Worm (Caenorhabditis elegans): Measurements from ENCODE around the gene M88.3.
A peak's percentile ranks its signal among the peaks of the same experiment; 100 is the strongest.

Gene M88.3

DNA sequence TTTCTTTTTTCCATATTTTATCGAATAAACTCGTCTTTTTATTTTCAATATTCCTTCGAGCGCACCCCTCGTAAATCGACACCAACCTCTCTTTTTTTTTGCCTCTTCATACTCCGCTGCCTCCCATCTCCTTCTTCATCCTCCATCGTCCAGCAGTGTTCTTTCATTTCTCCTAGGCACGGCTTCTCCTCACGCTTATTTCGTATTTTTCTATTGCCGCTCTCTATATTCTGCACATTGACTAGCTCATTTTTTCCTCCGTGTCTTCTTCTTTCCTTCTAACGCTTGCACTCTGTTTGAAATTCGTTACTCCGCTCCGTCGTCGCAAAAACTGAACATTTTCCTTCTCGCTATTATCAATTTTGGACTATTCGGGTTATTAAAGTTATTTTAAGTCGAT is 10.5 kb upstream of the M88.3 start:
- TF ChIP-seq efl-1 (optimal IDR thresholded peaks at IDR 0.05) = peak in 1 of 2 experiments; percentile 10
- no peak for TF ChIP-seq efl-1 (GFP tag; optimal IDR thresholded peaks at IDR 0.05 in 1 of 2)
- peak; percentile 18 for TF ChIP-seq nhr-47 (tag; optimal IDR thresholded peaks at IDR 0.05)
- TF ChIP-seq jun-1 (tag; optimal IDR thresholded peaks at IDR 0.05) = no peak
- TF ChIP-seq lin-14 (GFP tag; optimal IDR thresholded peaks at IDR 0.05) = peak; percentile 71
- TF ChIP-seq ceh-82 (tag; optimal IDR thresholded peaks at IDR 0.05) = peak in 1 of 3 experiments; percentile 50
- TF ChIP-seq lsy-2 (tag; optimal IDR thresholded peaks at IDR 0.05) = peak in 1 of 2 experiments; percentile 16
- TF ChIP-seq nhr-90 (tag; optimal IDR thresholded peaks at IDR 0.05; ENCODE audit: poor library complexity) = no peak
- peak; percentile 9 for TF ChIP-seq fkh-8 (tag; optimal IDR thresholded peaks at IDR 0.05)

DNA sequence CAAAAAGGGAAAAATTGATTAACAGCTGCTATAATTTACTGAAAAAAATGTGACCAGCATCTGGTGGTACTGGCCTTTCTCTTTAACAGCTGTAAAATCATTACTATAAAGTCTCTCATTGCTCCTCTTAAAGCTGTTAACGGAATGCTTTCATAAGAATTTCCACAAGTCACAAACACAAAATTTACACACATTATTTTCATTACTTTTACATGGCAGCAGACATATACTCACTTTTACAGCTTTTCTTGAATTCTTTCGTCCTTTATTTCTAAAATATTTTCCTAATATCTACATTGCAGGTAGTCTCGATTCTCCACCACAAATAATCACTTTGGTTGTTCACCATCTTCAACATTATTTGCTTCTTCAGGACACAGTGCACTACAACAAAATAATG is 8.5 kb upstream of the M88.3 start, which contains the start of gene imph-1:
Gene imph-1 (plus strand): TSS at position 301 of the 400 bp plus-strand sequence.
- TF ChIP-seq efl-1 (optimal IDR thresholded peaks at IDR 0.05) (no peak), efl-1 (GFP tag; optimal IDR thresholded peaks at IDR 0.05 in 1 of 2) (peak in 1 of 2 experiments; percentile 37), zip-4 (GFP tag; optimal IDR thresholded peaks at IDR 0.05) (no peak), nhr-77 (tag; optimal IDR thresholded peaks at IDR 0.05) (no peak), ceh-63 (GFP tag; optimal IDR thresholded peaks at IDR 0.05) (no peak)

DNA sequence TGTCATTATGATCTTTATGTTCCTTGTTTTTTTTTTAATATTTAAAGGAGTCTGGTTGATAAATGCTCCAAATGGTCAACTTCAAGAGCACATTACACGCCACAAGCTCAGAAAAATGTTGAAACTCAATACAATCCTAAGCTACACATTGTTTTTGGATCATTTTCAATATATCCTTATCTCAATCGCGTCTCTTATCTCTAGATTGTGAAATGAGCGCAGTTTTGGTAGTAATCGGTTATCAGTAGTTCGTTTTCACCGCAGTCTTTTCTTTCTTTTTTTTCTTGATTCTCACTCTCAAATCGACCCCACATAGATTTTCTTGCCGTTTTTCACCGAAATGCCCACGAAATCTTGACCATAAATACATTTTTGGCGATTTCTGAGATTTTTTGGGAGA is 8.0 kb upstream of the M88.3 start:
- TF ChIP-seq dpl-1 (GFP tag; optimal IDR thresholded peaks at IDR 0.05) (no peak), lin-15B (tag; optimal IDR thresholded peaks at IDR 0.05) (no peak), nhr-11 (tag; optimal IDR thresholded peaks at IDR 0.05) (no peak), zag-1 (tag; optimal IDR thresholded peaks at IDR 0.05) (no peak), lin-14 (GFP tag; optimal IDR thresholded peaks at IDR 0.05) (no peak), blmp-1 (tag; optimal IDR thresholded peaks at IDR 0.05) (peak; percentile 13), unc-30 (tag; optimal IDR thresholded peaks at IDR 0.05) (no peak), nhr-12 (tag; optimal IDR thresholded peaks at IDR 0.05) (no peak), ceh-88 (GFP tag; IDR thresholded peaks at IDR 0.05) (no peak), pag-3 (tag; optimal IDR thresholded peaks at IDR 0.05; ENCODE audit: borderline replicate concordance, insufficient read depth) (no peak), nhr-28 (tag; optimal IDR thresholded peaks at IDR 0.05) (no peak), nhr-90 (tag; optimal IDR thresholded peaks at IDR 0.05; ENCODE audit: poor library complexity) (no peak), nhr-20 (tag; optimal IDR thresholded peaks at IDR 0.05) (no peak), elt-2 (tag; optimal IDR thresholded peaks at IDR 0.05) (peak; percentile 17), ceh-82 (tag; optimal IDR thresholded peaks at IDR 0.05) (no peak), mef-2 (tag; optimal IDR thresholded peaks at IDR 0.05) (no peak)

DNA sequence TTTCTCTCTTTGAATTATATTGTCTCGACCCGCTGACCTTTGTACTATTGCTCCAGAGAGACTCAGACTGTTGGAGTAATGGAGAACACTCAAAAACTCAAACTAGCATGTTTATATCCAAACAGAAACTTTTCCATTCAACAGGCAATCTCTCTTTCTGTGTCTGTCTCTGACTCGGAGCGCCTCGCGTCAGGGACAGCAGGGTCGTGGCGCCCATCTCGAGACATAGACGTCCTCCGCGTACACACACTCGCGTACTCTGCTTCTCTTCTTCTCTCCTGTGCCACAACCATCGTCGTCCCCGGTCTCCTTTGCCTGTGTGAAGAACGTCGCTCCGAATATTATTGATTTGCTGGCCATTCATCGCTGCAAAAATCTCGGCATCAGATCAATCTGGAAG is 7.1 kb upstream of the M88.3 start:
- peak; percentile 65 for TF ChIP-seq swsn-7 (tag; optimal IDR thresholded peaks at IDR 0.05)
- TF ChIP-seq elt-2 (tag; optimal IDR thresholded peaks at IDR 0.05) = no peak
- peak; percentile 24 for TF ChIP-seq nhr-90 (tag; optimal IDR thresholded peaks at IDR 0.05; ENCODE audit: poor library complexity)
- peak; percentile 76 for TF ChIP-seq nhr-20 (tag; optimal IDR thresholded peaks at IDR 0.05)
- peak; percentile 73 for TF ChIP-seq nhr-71 (tag; optimal IDR thresholded peaks at IDR 0.05)
- TF ChIP-seq unc-30 (tag; optimal IDR thresholded peaks at IDR 0.05) = no peak
- TF ChIP-seq mdl-1 (tag; optimal IDR thresholded peaks at IDR 0.05) = peak in 1 of 2 experiments; percentile 57
- peak; percentile 82 for TF ChIP-seq snu-23 (GFP tag; optimal IDR thresholded peaks at IDR 0.05)
- TF ChIP-seq egl-27 (tag; optimal IDR thresholded peaks at IDR 0.05) = peak; percentile 6 to 36
- peak; percentile 83 for TF ChIP-seq nhr-77 (tag; optimal IDR thresholded peaks at IDR 0.05)
- TF ChIP-seq fkh-4 (tag; optimal IDR thresholded peaks at IDR 0.05; ENCODE audit: borderline replicate concordance) = no peak
- peak; percentile 44 for TF ChIP-seq nhr-47 (tag; optimal IDR thresholded peaks at IDR 0.05)
- peak; percentile 21 to 47 (median 43) for TF ChIP-seq dpl-1 (GFP tag; optimal IDR thresholded peaks at IDR 0.05)
- TF ChIP-seq efl-1 (optimal IDR thresholded peaks at IDR 0.05) = peak; percentile 55 to 63
- peak in 1 of 2 experiments; percentile 24 for TF ChIP-seq efl-1 (GFP tag; optimal IDR thresholded peaks at IDR 0.05 in 1 of 2)
- TF ChIP-seq zip-4 (GFP tag; optimal IDR thresholded peaks at IDR 0.05) = no peak
- TF ChIP-seq xbp-1 (tag; optimal IDR thresholded peaks at IDR 0.05) = peak; percentile 15
- peak; percentile 0 for TF ChIP-seq unc-130 (tag; optimal IDR thresholded peaks at IDR 0.05)
- peak; percentile 65 to 71 for TF ChIP-seq lin-35 (GFP tag; optimal IDR thresholded peaks at IDR 0.05)
- peak; percentile 23 for TF ChIP-seq dsc-1 (tag; optimal IDR thresholded peaks at IDR 0.05)
- peak; percentile 60 for TF ChIP-seq tbx-2 (tag; optimal IDR thresholded peaks at IDR 0.05)
- TF ChIP-seq lin-15B (tag; optimal IDR thresholded peaks at IDR 0.05) = no peak
- peak; percentile 23 for TF ChIP-seq snpc-4 (tag; optimal IDR thresholded peaks at IDR 0.05)
- TF ChIP-seq lsy-2 (tag; optimal IDR thresholded peaks at IDR 0.05) = peak; percentile 48 to 77
- TF ChIP-seq vab-15 (tag; optimal IDR thresholded peaks at IDR 0.05) = no peak
- peak; percentile 48 for TF ChIP-seq C16A3.4 (tag; optimal IDR thresholded peaks at IDR 0.05)
- peak; percentile 64 for TF ChIP-seq nhr-19 (GFP tag; conservative IDR thresholded peaks at IDR 0.05)
- TF ChIP-seq ceh-82 (tag; optimal IDR thresholded peaks at IDR 0.05) = peak in 2 of 3 experiments; percentile 31 to 81
- TF ChIP-seq irx-1 (tag; optimal IDR thresholded peaks at IDR 0.05) = peak; percentile 14
- TF ChIP-seq egl-13 (tag; optimal IDR thresholded peaks at IDR 0.05) = peak; percentile 7
- peak; percentile 20 for TF ChIP-seq ztf-4 (tag; optimal IDR thresholded peaks at IDR 0.05)
- TF ChIP-seq lin-14 (GFP tag; optimal IDR thresholded peaks at IDR 0.05) = peak; percentile 97
- no peak for TF ChIP-seq fos-1 (tag; optimal IDR thresholded peaks at IDR 0.05)
